Worm (Caenorhabditis elegans): ENCODE results near the gene C36C5.15.

DNA sequence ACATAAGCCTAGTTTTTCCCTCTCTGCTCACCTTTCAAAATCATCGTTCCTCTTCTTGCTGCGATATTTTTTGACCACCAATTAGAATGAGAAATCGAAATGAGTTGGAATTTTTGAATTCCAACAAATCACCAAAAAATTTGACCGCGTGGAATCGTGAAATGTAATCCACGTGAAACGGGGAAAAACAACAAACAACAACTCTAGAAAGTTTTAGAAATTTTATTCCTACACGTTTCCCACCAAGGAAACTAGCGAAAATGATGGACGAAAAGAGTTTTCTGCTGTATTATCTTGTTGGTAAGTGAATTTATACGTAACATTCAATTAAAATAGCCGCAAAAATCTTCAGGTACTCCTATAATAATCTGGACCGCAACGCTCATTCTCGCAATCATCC is 30.1 kb downstream of the C36C5.15 start, which contains the start of the genes irld-3 and F02C9.1:
- TF ChIP-seq him-1 (tag; optimal IDR thresholded peaks at IDR 0.05): no peak
- no peak for TF ChIP-seq W03F9.2 (tag; optimal IDR thresholded peaks at IDR 0.05)
- TF ChIP-seq dao-5 (tag; optimal IDR thresholded peaks at IDR 0.05): no peak

All from whole organism, L4/young adult.